Worm (Caenorhabditis elegans) whole organism, midembryonic: ENCODE results near the gene T04C12.11.

Source experiments
- cog-1 ChIP-seq: sonication (generic microtip); optimal IDR thresholded peaks from 2 replicates; lab custom pipeline; 2016; ENCODE audit warnings: missing genetic modification characterization, missing compliant biosample characterization
- flt-1 ChIP-seq: fragments of 200-800 bp; sonication (Bioruptor generic); IDR thresholded peaks from 2 replicates; pipeline ENCODE4 v1.3.6; 2022; ENCODE audit warnings: missing genetic modification characterization, missing compliant biosample characterization
- klf-2 ChIP-seq: fragments of 200-800 bp; sonication (Bioruptor generic); conservative IDR thresholded peaks from 2 replicates; pipeline ENCODE4 v1.3.6; 2022; ENCODE audit warnings: missing genetic modification reagents, missing genetic modification characterization, missing compliant biosample characterization
- med-1 ChIP-seq: sonication (generic microtip); optimal IDR thresholded peaks from 2 replicates; lab custom pipeline; 2017; ENCODE audit warnings: missing genetic modification characterization, mild to moderate bottlenecking, missing compliant biosample characterization, antibody characterized with exemption, missing genetic modification reagents; ENCODE audit not compliant: insufficient read depth
- ref-1 ChIP-seq: fragments of 200-800 bp; sonication (Bioruptor generic); conservative IDR thresholded peaks from 2 replicates; pipeline ENCODE4 v1.3.6; 2022; ENCODE audit warnings: missing genetic modification reagents, missing genetic modification characterization, missing compliant biosample characterization
- tab-1 ChIP-seq: fragments of 200-800 bp; sonication (Bioruptor generic); IDR thresholded peaks from 2 replicates; pipeline ENCODE4 v1.3.6; 2022; ENCODE audit warnings: missing genetic modification characterization, missing compliant biosample characterization
- ztf-23 ChIP-seq: fragments of 200-800 bp; sonication (Bioruptor generic); IDR thresholded peaks from 2 replicates; pipeline ENCODE4 v1.3.6; 2022; ENCODE audit warnings: missing genetic modification reagents, missing genetic modification characterization, missing compliant biosample characterization
- ztf-29 ChIP-seq: fragments of 200-800 bp; sonication (Bioruptor generic); IDR thresholded peaks from 2 replicates; pipeline ENCODE4 v1.3.6; 2022; ENCODE audit warnings: missing genetic modification reagents, missing genetic modification characterization, missing compliant biosample characterization

- TF ChIP-seq cog-1 (tag; lab: Kevin White, UChicago) (no peak), ref-1 (GFP tag; lab: Robert Waterston, UW) (no peak), ztf-29 (GFP tag; lab: Robert Waterston, UW) (no peak), ztf-23 (GFP tag; lab: Robert Waterston, UW) (no peak), med-1 (GFP tag; lab: Kevin White, UChicago) (no peak), flt-1 (GFP tag; lab: Robert Waterston, UW) (no peak), tab-1 (no peak), klf-2 (GFP tag; lab: Robert Waterston, UW) (no peak)
These were observed 27.5 kb upstream of the T04C12.11 start, which contains the start of gene Y42A5A.1 for ce11 chrV:11087519-11087998.
